Fruit fly (Drosophila melanogaster) whole organism, prepupa: ENCODE measurements around the gene CG32554.
A peak's percentile ranks its signal among the peaks of the same experiment; 100 is the strongest.

Source experiments
- Blimp-1 ChIP-seq: fragments of 200-800 bp; sonication (Bioruptor generic); optimal IDR thresholded peaks from 3 replicates; lab custom pipeline; 2017; ENCODE audit warnings: missing biosample characterization, missing genetic modification characterization, mild to moderate bottlenecking, moderate library complexity, missing genetic modification reagents
- CG11902 ChIP-seq: fragments of 200-800 bp; sonication (Bioruptor generic); optimal IDR thresholded peaks from 3 replicates; lab custom pipeline; 2016; ENCODE audit warnings: missing biosample characterization, missing genetic modification characterization
- CG3032 ChIP-seq: fragments of 200-800 bp; optimal IDR thresholded peaks from 2 replicates; lab custom pipeline; 2019; ENCODE audit warnings: missing biosample characterization, mild to moderate bottlenecking, missing genetic modification characterization, moderate library complexity
- CG6854 ChIP-seq: fragments of 200-800 bp; sonication (Bioruptor generic); optimal IDR thresholded peaks from 2 replicates; lab custom pipeline; 2017; ENCODE audit warnings: missing biosample characterization, mild to moderate bottlenecking, missing genetic modification characterization
- Met ChIP-seq: fragments of 200-800 bp; sonication (Bioruptor generic); optimal IDR thresholded peaks from 3 replicates; lab custom pipeline; 2016; ENCODE audit warnings: missing biosample characterization, missing genetic modification characterization
- Sox102F ChIP-seq: fragments of 200-800 bp; sonication (Bioruptor generic); optimal IDR thresholded peaks from 2 replicates; lab custom pipeline; 2016; ENCODE audit warnings: missing biosample characterization, mild to moderate bottlenecking, missing genetic modification characterization
- acj6 ChIP-seq: fragments of 200-800 bp; sonication (Bioruptor generic); optimal IDR thresholded peaks from 3 replicates; lab custom pipeline; 2016; ENCODE audit warnings: missing biosample characterization, missing genetic modification characterization
- eg ChIP-seq: fragments of 200-800 bp; sonication (Bioruptor generic); IDR thresholded peaks from 3 replicates; pipeline ENCODE4 v1.3.6; 2022; ENCODE audit warnings: missing biosample characterization, missing genetic modification characterization
- esn ChIP-seq: fragments of 200-800 bp; sonication (Bioruptor generic); optimal IDR thresholded peaks from 2 replicates; lab custom pipeline; 2016; ENCODE audit warnings: missing biosample characterization, mild to moderate bottlenecking, missing genetic modification characterization, moderate library complexity

- peak; percentile 6 for TF ChIP-seq CG6854
- TF ChIP-seq eg (GFP tag; lab: Robert Waterston, UW) = 0 out of 3 replicates have a peak, but pooled peaks have one; percentile 23
- TF ChIP-seq Blimp-1 = no peak
- TF ChIP-seq CG3032 (tag; lab: Kevin White, UChicago) = no peak
- no peak for TF ChIP-seq acj6 (GFP tag; lab: Kevin White, UChicago)
- TF ChIP-seq Sox102F = no peak
- TF ChIP-seq Met (GFP tag; lab: Kevin White, UChicago) = no peak
- TF ChIP-seq CG11902 (GFP tag; lab: Kevin White, UChicago) = no peak
- no peak for TF ChIP-seq esn
Measured at dm6 chrX:17870614-17871394, 18.3 kb upstream of the CG32554 start.
